Fruit fly (Drosophila melanogaster) whole organism, embryonic: Measurements from ENCODE around the gene Trm7-34.

Source experiments
- Atf-2 ChIP-seq: fragments of 200-800 bp; sonication (Bioruptor generic); optimal IDR thresholded peaks from 2 replicates; lab custom pipeline; 2016; ENCODE audit warnings: missing biosample characterization, missing genetic modification characterization
- Bgb ChIP-seq: fragments of 200-800 bp; sonication (Bioruptor generic); IDR thresholded peaks from 2 replicates; pipeline ENCODE4 v1.3.6; 2022; ENCODE audit warnings: missing biosample characterization, missing genetic modification characterization; ENCODE audit not compliant: partially characterized antibody
- Bteb2 ChIP-seq: fragments of 200-800 bp; sonication (Bioruptor generic); optimal IDR thresholded peaks from 2 replicates; lab custom pipeline; 2016; ENCODE audit warnings: missing biosample characterization, missing genetic modification characterization
- CG10209 ChIP-seq: fragments of 200-800 bp; sonication (Bioruptor generic); optimal IDR thresholded peaks from 3 replicates; lab custom pipeline; 2017; ENCODE audit warnings: missing biosample characterization, mild to moderate bottlenecking, missing genetic modification characterization, missing genetic modification reagents
- CG10321 ChIP-seq: fragments of 200-800 bp; sonication (Bioruptor generic); IDR thresholded peaks from 2 replicates; pipeline ENCODE4 v1.3.6; 2022; ENCODE audit warnings: missing biosample characterization, missing genetic modification characterization
- CG10979 ChIP-seq: fragments of 200-800 bp; sonication (Bioruptor generic); optimal IDR thresholded peaks from 2 replicates; lab custom pipeline; 2018; ENCODE audit warnings: missing biosample characterization, mild to moderate bottlenecking, missing genetic modification characterization, moderate library complexity
- CG11085 ChIP-seq: fragments of 200-800 bp; sonication (Bioruptor generic); IDR thresholded peaks from 2 replicates; pipeline ENCODE4 v1.3.6; 2022; ENCODE audit warnings: missing biosample characterization, missing genetic modification characterization
- CG11456 ChIP-seq: fragments of 200-800 bp; sonication (Bioruptor generic); IDR thresholded peaks from 3 replicates; pipeline ENCODE4 v1.3.6; 2022; ENCODE audit warnings: missing biosample characterization, missing genetic modification characterization
- CG11723 ChIP-seq: fragments of 200-800 bp; sonication (Bioruptor generic); optimal IDR thresholded peaks from 2 replicates; lab custom pipeline; 2017; ENCODE audit warnings: missing biosample characterization, mild to moderate bottlenecking, missing genetic modification characterization
- CG12104 ChIP-seq: fragments of 200-800 bp; sonication (Bioruptor generic); optimal IDR thresholded peaks from 3 replicates; lab custom pipeline; 2016; ENCODE audit warnings: missing biosample characterization, missing genetic modification characterization
- CG12391 ChIP-seq: fragments of 200-800 bp; sonication (Bioruptor generic); optimal IDR thresholded peaks from 3 replicates; lab custom pipeline; 2018; ENCODE audit warnings: missing biosample characterization, mild to moderate bottlenecking, missing genetic modification characterization, moderate library complexity
- CG13287 ChIP-seq: fragments of 200-800 bp; sonication (Bioruptor generic); IDR thresholded peaks from 2 replicates; pipeline ENCODE4 v1.3.6; 2022; ENCODE audit warnings: missing biosample characterization, missing genetic modification characterization; ENCODE audit not compliant: partially characterized antibody
- CG13624 ChIP-seq: fragments of 200-800 bp; sonication (Bioruptor generic); optimal IDR thresholded peaks from 2 replicates; lab custom pipeline; 2016; ENCODE audit warnings: missing biosample characterization, missing genetic modification characterization
- CG13775 ChIP-seq: fragments of 200-800 bp; sonication (Bioruptor generic); optimal IDR thresholded peaks from 3 replicates; lab custom pipeline; 2017; ENCODE audit warnings: missing biosample characterization, mild to moderate bottlenecking, missing genetic modification characterization
- CG14014 ChIP-seq: fragments of 200-800 bp; sonication (Bioruptor generic); IDR thresholded peaks from 2 replicates; pipeline ENCODE4 v1.3.6; 2022; ENCODE audit warnings: missing biosample characterization, missing genetic modification characterization
- CG14860 ChIP-seq: fragments of 200-800 bp; sonication (Bioruptor generic); IDR thresholded peaks from 3 replicates; pipeline ENCODE4 v1.3.6; 2022; ENCODE audit warnings: missing biosample characterization, missing genetic modification characterization; ENCODE audit not compliant: partially characterized antibody
- CG18599 ChIP-seq: fragments of 200-800 bp; sonication (Bioruptor generic); optimal IDR thresholded peaks from 3 replicates; lab custom pipeline; 2017; ENCODE audit warnings: missing biosample characterization, missing genetic modification characterization, mild to moderate bottlenecking, moderate library complexity, missing genetic modification reagents
- CG2678 ChIP-seq: fragments of 200-800 bp; sonication (Bioruptor generic); optimal IDR thresholded peaks from 3 replicates; lab custom pipeline; 2019; ENCODE audit warnings: missing biosample characterization, mild to moderate bottlenecking, missing genetic modification characterization, moderate library complexity
- CG32532 ChIP-seq: fragments of 200-800 bp; sonication (Bioruptor generic); IDR thresholded peaks from 2 replicates; pipeline ENCODE4 v1.3.6; 2022; ENCODE audit warnings: missing biosample characterization, missing genetic modification characterization
- CG3281 ChIP-seq: fragments of 200-800 bp; sonication (Bioruptor generic); optimal IDR thresholded peaks from 3 replicates; lab custom pipeline; 2017; ENCODE audit warnings: missing biosample characterization, mild to moderate bottlenecking, missing genetic modification characterization
- CG33213 ChIP-seq: fragments of 200-800 bp; sonication (Bioruptor generic); optimal IDR thresholded peaks from 3 replicates; lab custom pipeline; 2016; ENCODE audit warnings: missing biosample characterization, missing genetic modification characterization
- CG33557 ChIP-seq: fragments of 200-800 bp; sonication (Bioruptor generic); optimal IDR thresholded peaks from 2 replicates; lab custom pipeline; 2019; ENCODE audit warnings: missing biosample characterization, mild to moderate bottlenecking, missing genetic modification characterization, moderate library complexity
- CG34376 ChIP-seq: fragments of 200-800 bp; sonication (Bioruptor generic); optimal IDR thresholded peaks from 2 replicates; lab custom pipeline; 2018; ENCODE audit warnings: missing biosample characterization, mild to moderate bottlenecking, missing genetic modification characterization
- CG4424 ChIP-seq: fragments of 200-800 bp; sonication (Bioruptor generic); optimal IDR thresholded peaks from 3 replicates; lab custom pipeline; 2016; ENCODE audit warnings: missing biosample characterization, missing genetic modification characterization
- CG5180 ChIP-seq: fragments of 200-800 bp; sonication (Bioruptor generic); optimal IDR thresholded peaks from 3 replicates; lab custom pipeline; 2017; ENCODE audit warnings: missing biosample characterization, missing genetic modification characterization, mild to moderate bottlenecking, moderate library complexity, missing genetic modification reagents
- CG8281 ChIP-seq: fragments of 200-800 bp; sonication (Bioruptor generic); optimal IDR thresholded peaks from 2 replicates; lab custom pipeline; 2018; ENCODE audit warnings: missing biosample characterization, mild to moderate bottlenecking, missing genetic modification characterization, moderate library complexity
- CG8765 ChIP-seq: fragments of 200-800 bp; sonication (Bioruptor generic); IDR thresholded peaks from 2 replicates; pipeline ENCODE4 v1.3.6; 2022; ENCODE audit warnings: missing biosample characterization, missing genetic modification characterization
- Dad ChIP-seq: fragments of 200-800 bp; sonication (Bioruptor generic); optimal IDR thresholded peaks from 3 replicates; lab custom pipeline; 2016; ENCODE audit warnings: missing biosample characterization, missing genetic modification characterization
- Dek ChIP-seq: fragments of 200-800 bp; sonication (Bioruptor generic); optimal IDR thresholded peaks from 3 replicates; lab custom pipeline; 2019; ENCODE audit warnings: missing biosample characterization, mild to moderate bottlenecking, missing genetic modification characterization, moderate library complexity
- Ets65A ChIP-seq: fragments of 200-800 bp; sonication (Bioruptor generic); peaks from one replicate; lab custom pipeline; 2016; ENCODE audit warnings: missing biosample characterization, missing genetic modification characterization
- HLHmδ ChIP-seq: fragments of 200-800 bp; sonication (Bioruptor generic); optimal IDR thresholded peaks from 2 replicates; lab custom pipeline; 2018; ENCODE audit warnings: missing biosample characterization, mild to moderate bottlenecking, missing genetic modification characterization, moderate library complexity
- NK7.1 ChIP-seq: fragments of 200-800 bp; sonication (Bioruptor generic); optimal IDR thresholded peaks from 3 replicates; lab custom pipeline; 2016; ENCODE audit warnings: missing biosample characterization, missing genetic modification characterization
- Opbp ChIP-seq: fragments of 200-800 bp; sonication (Bioruptor generic); IDR thresholded peaks from 3 replicates; pipeline ENCODE4 v1.3.6; 2022; ENCODE audit warnings: missing biosample characterization, missing genetic modification characterization; ENCODE audit not compliant: partially characterized antibody
- Rfx ChIP-seq: fragments of 200-800 bp; sonication (Bioruptor generic); IDR thresholded peaks from 2 replicates; pipeline ENCODE4 v1.3.6; 2022; ENCODE audit warnings: missing biosample characterization, missing genetic modification characterization
- Scr ChIP-seq: fragments of 200-800 bp; sonication (Bioruptor generic); IDR thresholded peaks from 2 replicates; pipeline ENCODE4 v1.3.6; 2022; ENCODE audit warnings: missing biosample characterization, missing genetic modification characterization; ENCODE audit not compliant: partially characterized antibody
- chm ChIP-seq: fragments of 200-800 bp; sonication (Bioruptor generic); IDR thresholded peaks from 2 replicates; pipeline ENCODE4 v1.3.6; 2022; ENCODE audit warnings: missing biosample characterization, missing genetic modification characterization
- dpn ChIP-seq, 2 experiments: fragments of 200-800 bp; sonication (Bioruptor generic); optimal IDR thresholded peaks; 3 replicates each; lab custom pipeline; 2016; ENCODE audit warnings: missing biosample characterization in 2 of 2, missing genetic modification characterization in 2 of 2
- gem ChIP-seq: fragments of 200-800 bp; sonication (Bioruptor generic); optimal IDR thresholded peaks from 2 replicates; lab custom pipeline; 2019; ENCODE audit warnings: missing biosample characterization, mild to moderate bottlenecking, missing genetic modification characterization, moderate library complexity
- inv ChIP-seq: fragments of 200-800 bp; sonication (Bioruptor generic); IDR thresholded peaks from 2 replicates; pipeline ENCODE4 v1.3.6; 2022; ENCODE audit warnings: missing biosample characterization, missing genetic modification characterization; ENCODE audit not compliant: partially characterized antibody
- knrl ChIP-seq: fragments of 200-800 bp; sonication (Bioruptor generic); IDR thresholded peaks from 3 replicates; pipeline ENCODE4 v1.3.6; 2022; ENCODE audit warnings: missing biosample characterization, missing genetic modification characterization; ENCODE audit not compliant: partially characterized antibody
- lbe ChIP-seq: fragments of 200-800 bp; sonication (Bioruptor generic); optimal IDR thresholded peaks from 2 replicates; lab custom pipeline; 2016; ENCODE audit warnings: missing biosample characterization, mild to moderate bottlenecking, missing genetic modification characterization
- mirr ChIP-seq: fragments of 200-800 bp; sonication (Bioruptor generic); optimal IDR thresholded peaks from 3 replicates; lab custom pipeline; 2018; ENCODE audit warnings: missing biosample characterization, mild to moderate bottlenecking, missing genetic modification characterization
- rib ChIP-seq: fragments of 200-800 bp; sonication (Bioruptor generic); IDR thresholded peaks from 2 replicates; pipeline ENCODE4 v1.3.6; 2022; ENCODE audit warnings: missing biosample characterization, missing genetic modification characterization
- sens ChIP-seq: fragments of 200-800 bp; sonication (Bioruptor generic); peaks from one replicate; lab custom pipeline; 2016; ENCODE audit warnings: missing biosample characterization, missing genetic modification characterization
- tap ChIP-seq: fragments of 200-800 bp; optimal IDR thresholded peaks from 3 replicates; lab custom pipeline; 2019; ENCODE audit warnings: missing biosample characterization, mild to moderate bottlenecking, missing genetic modification characterization, moderate library complexity
- vnd ChIP-seq: fragments of 200-800 bp; sonication (Bioruptor generic); IDR thresholded peaks from 3 replicates; pipeline ENCODE4 v1.3.6; 2022; ENCODE audit warnings: missing biosample characterization, missing genetic modification characterization; ENCODE audit not compliant: partially characterized antibody
- vvl ChIP-seq: fragments of 200-800 bp; sonication (Bioruptor generic); IDR thresholded peaks from 2 replicates; pipeline ENCODE4 v1.3.6; 2022; ENCODE audit warnings: missing biosample characterization, missing genetic modification characterization
- yki ChIP-seq: fragments of >200 bp; optimal IDR thresholded peaks from 3 replicates; lab custom pipeline; 2018
- z ChIP-seq: fragments of 200-800 bp; sonication (Bioruptor generic); IDR thresholded peaks from 3 replicates; pipeline ENCODE4 v1.3.6; 2022; ENCODE audit warnings: missing biosample characterization, missing genetic modification characterization

The Trm7-34 gene

DNA sequence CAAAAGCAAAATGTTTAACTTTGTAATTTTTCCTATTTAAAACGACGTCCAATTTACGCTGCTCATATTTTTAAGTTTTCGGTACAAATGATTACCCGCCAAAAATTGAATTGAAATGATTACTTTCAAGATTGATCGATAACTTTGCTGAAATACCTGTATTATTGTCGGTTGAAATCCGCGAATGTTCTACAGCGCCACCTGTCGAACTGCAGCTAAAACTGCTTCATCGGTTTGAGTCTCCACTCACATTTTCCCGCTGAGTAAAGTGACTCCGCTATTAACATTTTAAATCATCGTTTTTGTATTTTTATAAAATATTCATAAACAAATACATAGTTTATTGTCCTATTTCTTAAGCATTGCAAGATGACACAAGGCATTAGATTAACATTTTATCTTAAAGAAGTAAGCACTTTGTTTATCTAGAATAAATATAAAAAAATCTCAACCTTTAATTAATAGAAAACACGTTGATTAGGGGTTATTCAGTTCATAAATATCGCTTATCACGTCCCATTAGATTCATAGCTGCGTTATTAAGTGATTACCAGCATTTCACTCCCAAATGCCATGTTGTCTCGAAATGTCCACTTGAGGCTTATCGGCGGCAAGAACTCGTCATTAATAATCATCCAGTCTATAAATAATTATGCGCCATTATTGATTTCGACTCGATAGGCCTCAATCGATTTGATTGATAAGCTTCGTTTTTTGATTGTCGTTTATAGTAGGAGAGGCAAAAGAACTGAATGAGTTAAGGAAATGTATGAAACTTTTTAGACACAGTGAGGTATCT, 46.1 kb upstream of the Trm7-34 start (continued):
- TF ChIP-seq tap (tag; lab: Kevin White, UChicago): no peak
- TF ChIP-seq CG32532 (GFP tag; lab: Robert Waterston, UW): peak; percentile 43; the same call in 1 of the 2 replicates
- peak; percentile 10 for TF ChIP-seq CG10979 (tag; lab: Kevin White, UChicago)
- TF ChIP-seq vnd (GFP tag; lab: Robert Waterston, UW): 0 out of 3 replicates have a peak, but pooled peaks have one; percentile 41
- no peak for TF ChIP-seq z (GFP tag; lab: Robert Waterston, UW)
- TF ChIP-seq sens (GFP tag; lab: Kevin White, UChicago): peak; percentile 62
- no peak for TF ChIP-seq CG11723 (GFP tag; lab: Kevin White, UChicago)
- no peak for TF ChIP-seq CG14014
- no peak for TF ChIP-seq CG12391 (tag; lab: Kevin White, UChicago)
- TF ChIP-seq NK7.1 (GFP tag; lab: Kevin White, UChicago): no peak
- no peak for TF ChIP-seq CG10209 (GFP tag; lab: Kevin White, UChicago)
- 0 out of 3 replicates have a peak, but pooled peaks have one; percentile 8 for TF ChIP-seq CG14860
- no peak for TF ChIP-seq CG13775 (GFP tag; lab: Kevin White, UChicago)
- TF ChIP-seq CG33557 (GFP tag; lab: Kevin White, UChicago): no peak
- no peak for TF ChIP-seq CG4424 (GFP tag; lab: Kevin White, UChicago)
- no peak for TF ChIP-seq CG8281 (tag; lab: Kevin White, UChicago)
- TF ChIP-seq CG11456: peak; percentile 15; the same call in 1 of the 3 replicates
- TF ChIP-seq Rfx (GFP tag; lab: Robert Waterston, UW): peak; percentile 67
- peak; percentile 32; the same call in 1 of the 3 replicates for TF ChIP-seq knrl (GFP tag; lab: Robert Waterston, UW)
- TF ChIP-seq dpn (GFP tag; optimal IDR thresholded peaks at IDR 0.05; lab: Kevin White, UChicago): no peak
- no peak for TF ChIP-seq Bteb2
- TF ChIP-seq gem (tag; lab: Kevin White, UChicago): no peak
- no peak for TF ChIP-seq HLHmδ
- peak; percentile 97 for TF ChIP-seq rib (GFP tag; lab: Robert Waterston, UW)
- TF ChIP-seq CG10321 (GFP tag; lab: Robert Waterston, UW): no peak
- TF ChIP-seq Dek (tag; lab: Kevin White, UChicago): peak; percentile 24
- TF ChIP-seq chm (GFP tag; lab: Robert Waterston, UW): no peak
- peak; percentile 62 for TF ChIP-seq Bgb (GFP tag; lab: Robert Waterston, UW)
- no peak for TF ChIP-seq CG5180
- peak; percentile 8 for TF ChIP-seq mirr (GFP tag; lab: Kevin White, UChicago)
- no peak for TF ChIP-seq CG33213 (GFP tag; lab: Kevin White, UChicago)
- peak; percentile 37 for TF ChIP-seq CG34376
- TF ChIP-seq yki (lab: Kevin White, UChicago): no peak
- TF ChIP-seq CG3281 (GFP tag; lab: Kevin White, UChicago): no peak
- TF ChIP-seq vvl (GFP tag; lab: Robert Waterston, UW): peak; percentile 68
- no peak for TF ChIP-seq Ets65A
- TF ChIP-seq Opbp (GFP tag; lab: Robert Waterston, UW): peak; percentile 46; the same call in 1 of the 3 replicates
- TF ChIP-seq Scr: peak; percentile 43; the same call in 1 of the 2 replicates
- no peak for TF ChIP-seq lbe
- no peak for TF ChIP-seq CG8765 (GFP tag; lab: Robert Waterston, UW)
- no peak for TF ChIP-seq CG11085 (GFP tag; lab: Robert Waterston, UW)
- peak; percentile 71 for TF ChIP-seq CG13287 (GFP tag; lab: Robert Waterston, UW)
- peak; percentile 51 for TF ChIP-seq CG2678
- no peak for TF ChIP-seq CG18599 (GFP tag; lab: Kevin White, UChicago)
- no peak for TF ChIP-seq CG13624 (GFP tag; lab: Kevin White, UChicago)
- no peak for TF ChIP-seq Dad (GFP tag; lab: Kevin White, UChicago)
- TF ChIP-seq Atf-2 (GFP tag; lab: Kevin White, UChicago): no peak
- TF ChIP-seq inv: peak; percentile 22; the same call in 1 of the 2 replicates
- no peak for TF ChIP-seq CG12104 (GFP tag; lab: Kevin White, UChicago)
